Worm (Caenorhabditis elegans): ENCODE data around the gene best-19.

DNA sequence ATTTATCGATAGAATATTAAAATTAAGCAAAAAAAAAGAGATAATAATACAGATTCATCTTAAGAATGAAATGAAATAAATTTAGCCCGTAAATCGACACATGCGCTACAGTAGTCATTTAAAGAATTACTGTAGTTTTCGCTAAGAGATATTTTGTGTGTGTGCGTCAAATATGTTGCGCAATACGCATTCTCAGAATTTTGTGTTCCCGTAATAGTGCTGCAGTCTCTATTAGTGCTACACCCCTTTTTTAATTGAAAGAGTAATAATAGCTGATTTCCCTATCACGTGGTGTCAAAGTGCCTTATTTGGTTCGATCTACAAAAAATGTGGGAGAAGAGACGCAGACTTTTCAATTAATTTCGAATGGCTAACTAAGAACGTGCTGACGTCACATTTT is 39.2 kb upstream of the best-19 start:
- TF ChIP-seq sea-2 (GFP tag; optimal IDR thresholded peaks at IDR 0.05), result no peak
- no peak for TF ChIP-seq ceh-28 (tag; optimal IDR thresholded peaks at IDR 0.05)
- TF ChIP-seq pqm-1 (tag; optimal IDR thresholded peaks at IDR 0.05), result no peak
- no peak for TF ChIP-seq egl-27 (tag; optimal IDR thresholded peaks at IDR 0.05)
- TF ChIP-seq unc-39 (tag; optimal IDR thresholded peaks at IDR 0.05), result no peak
- no peak for TF ChIP-seq nhr-237 (tag; optimal IDR thresholded peaks at IDR 0.05)
- TF ChIP-seq lin-39 (tag; optimal IDR thresholded peaks at IDR 0.05), result no peak
- TF ChIP-seq zag-1 (tag; optimal IDR thresholded peaks at IDR 0.05), result no peak
- no peak for TF ChIP-seq R02D3.7 (tag; optimal IDR thresholded peaks at IDR 0.05)
